Worm (Caenorhabditis elegans): Measurements from ENCODE around the gene Y75B12B.3.

Gene Y75B12B.3

DNA sequence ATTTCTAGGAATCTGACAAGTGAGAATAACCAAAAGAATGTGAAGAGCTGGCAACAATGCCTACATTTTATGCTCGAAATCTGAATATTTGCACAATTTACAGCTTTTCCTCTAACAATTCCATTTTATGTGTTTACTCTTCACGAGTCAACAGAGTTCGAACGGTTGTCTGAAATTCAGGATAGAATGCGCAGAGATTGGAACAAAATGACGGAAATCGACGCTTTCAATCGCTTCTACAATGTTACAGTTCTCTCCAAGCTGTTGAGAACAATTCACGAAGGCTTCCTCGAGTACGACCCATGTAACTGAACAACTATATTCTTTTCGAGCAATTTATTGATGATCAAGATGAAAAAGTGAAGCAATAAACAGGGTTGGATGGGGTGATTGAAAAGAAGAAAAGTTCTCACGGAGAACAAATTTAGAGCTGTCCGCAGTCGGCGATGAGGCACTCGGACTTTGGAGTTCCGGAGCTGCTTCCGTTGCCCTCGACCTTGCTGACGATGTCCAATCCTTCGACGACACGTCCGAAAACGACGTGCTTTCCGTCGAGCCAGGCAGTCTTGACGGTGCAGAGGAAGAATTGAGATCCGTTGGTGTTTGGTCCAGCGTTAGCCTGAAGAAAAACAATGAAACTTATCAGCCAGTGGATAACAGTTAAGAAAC is at the start of gene Y75B12B.3:
TSS of gene Y75B12B.3 (minus strand) at position 21 of the 669 bp plus-strand sequence.
- TF ChIP-seq aptf-2 (GFP tag; conservative IDR thresholded peaks at IDR 0.05) (no peak), somi-1 (GFP tag; optimal IDR thresholded peaks at IDR 0.05) (no peak), Y67H2A.10 (GFP tag; conservative IDR thresholded peaks at IDR 0.05) (no peak), nhr-27 (tag; optimal IDR thresholded peaks at IDR 0.05) (no peak), F10E7.11 (tag; optimal IDR thresholded peaks at IDR 0.05) (no peak), B0019.2 (GFP tag; conservative IDR thresholded peaks at IDR 0.05) (no peak), mes-4 (tag; optimal IDR thresholded peaks at IDR 0.05) (no peak), F39B2.1 (GFP tag; IDR thresholded peaks at IDR 0.05) (peak; percentile 27; the same call in 1 of the 2 replicates), F23B12.7 (tag; optimal IDR thresholded peaks at IDR 0.05; ENCODE audit: insufficient read depth) (no peak), ztf-25 (GFP tag; IDR thresholded peaks at IDR 0.05) (0 out of 2 replicates have a peak, but pooled peaks have one; percentile 56), nhr-120 (GFP tag; IDR thresholded peaks at IDR 0.05) (no peak), unc-62 (GFP tag; optimal IDR thresholded peaks at IDR 0.05) (no peak), hmg-20 (GFP tag; IDR thresholded peaks at IDR 0.05) (no peak), F33H1.4 (GFP tag; IDR thresholded peaks at IDR 0.05) (no peak), ceh-100 (GFP tag; IDR thresholded peaks at IDR 0.05) (peak; percentile 47; the same call in 1 of the 2 replicates), F57A8.1 (GFP tag; optimal IDR thresholded peaks at IDR 0.05) (no peak), lsy-27 (tag; optimal IDR thresholded peaks at IDR 0.05; ENCODE audit: borderline replicate concordance, insufficient read depth) (no peak), ceh-58 (GFP tag; IDR thresholded peaks at IDR 0.05) (no peak), F52B5.7 (tag; optimal IDR thresholded peaks at IDR 0.05) (no peak), him-1 (tag; optimal IDR thresholded peaks at IDR 0.05) (peak; percentile 57), athp-1 (tag; optimal IDR thresholded peaks at IDR 0.05) (peak; percentile 46), chd-7 (tag; optimal IDR thresholded peaks at IDR 0.05) (no peak), sdz-38 (tag; optimal IDR thresholded peaks at IDR 0.05) (no peak), Y56A3A.18 (GFP tag; IDR thresholded peaks at IDR 0.05) (peak; percentile 41; the same call in 1 of the 2 replicates), pha-4 (tag; optimal IDR thresholded peaks at IDR 0.05) (no peak), tlf-1 (GFP tag; optimal IDR thresholded peaks at IDR 0.05) (peak; percentile 51), Y53G8AR.9 (GFP tag; conservative IDR thresholded peaks at IDR 0.05) (peak; percentile 67; the same call in 1 of the 2 replicates), nfyb-1 (GFP tag; IDR thresholded peaks at IDR 0.05) (0 out of 2 replicates have a peak, but pooled peaks have one; percentile 9), F57C9.4 (tag; optimal IDR thresholded peaks at IDR 0.05) (no peak), mcd-1 (GFP tag; IDR thresholded peaks at IDR 0.05) (peak; percentile 51), lag-1 (GFP tag; IDR thresholded peaks at IDR 0.05) (no peak), lir-1 (GFP tag; conservative IDR thresholded peaks at IDR 0.05) (no peak), rec-8 (tag; optimal IDR thresholded peaks at IDR 0.05) (peak in 1 of 2 experiments; percentile 22), nfya-1 (tag; optimal IDR thresholded peaks at IDR 0.05; ENCODE audit: borderline replicate concordance, insufficient read depth) (no peak), cebp-2 (GFP tag; IDR thresholded peaks at IDR 0.05) (no peak), madf-6 (GFP tag; IDR thresholded peaks at IDR 0.05) (peak; percentile 73), let-607 (tag; optimal IDR thresholded peaks at IDR 0.05) (no peak), F55B11.4 (tag; optimal IDR thresholded peaks at IDR 0.05; ENCODE audit: borderline replicate concordance, insufficient read depth) (no peak), mxl-1 (tag; optimal IDR thresholded peaks at IDR 0.05) (no peak), ztf-18 (tag; optimal IDR thresholded peaks at IDR 0.05) (peak; percentile 54), ZK185.1 (tag; optimal IDR thresholded peaks at IDR 0.05; ENCODE audit: poor library complexity, severe bottlenecking) (no peak), nhr-80 (tag; optimal IDR thresholded peaks at IDR 0.05) (no peak), let-526 (GFP tag; IDR thresholded peaks at IDR 0.05) (no peak), xnd-1 (tag; optimal IDR thresholded peaks at IDR 0.05) (peak; percentile 11), tbp1 (GFP tag; optimal IDR thresholded peaks at IDR 0.05) (peak; percentile 42), ztf-26 (tag; optimal IDR thresholded peaks at IDR 0.05) (no peak), ztf-22 (GFP tag; optimal IDR thresholded peaks at IDR 0.05) (no peak)
